Worm (Caenorhabditis elegans) whole organism, L2 larva: ENCODE measurements around the gene F19B10.10.

Experiments
- C34F6.9 ChIP-seq: fragments of 150-350 bp; optimal IDR thresholded peaks from 2 replicates; lab custom pipeline; 2014; ENCODE audit warnings: missing biosample characterization, missing genetic modification characterization
- R02D3.7 ChIP-seq: fragments of 150-350 bp; optimal IDR thresholded peaks from 2 replicates; lab custom pipeline; 2014; ENCODE audit warnings: missing biosample characterization, missing genetic modification characterization
- Y55F3AM.14 ChIP-seq: fragments of 200-800 bp; sonication (Bioruptor generic); optimal IDR thresholded peaks from 2 replicates; lab custom pipeline; 2018; ENCODE audit warnings: mild to moderate bottlenecking, missing genetic modification characterization, missing compliant biosample characterization
- ZK546.5 ChIP-seq: sonication (generic microtip); optimal IDR thresholded peaks from 2 replicates; lab custom pipeline; 2017; ENCODE audit warnings: missing biosample characterization, missing genetic modification characterization
- aly-2 ChIP-seq: fragments of 150-350 bp; optimal IDR thresholded peaks from 2 replicates; lab custom pipeline; 2014; ENCODE audit warnings: missing biosample characterization, missing genetic modification characterization
- ceh-82 ChIP-seq: fragments of 150-350 bp; optimal IDR thresholded peaks from 2 replicates; lab custom pipeline; 2014; ENCODE audit warnings: missing biosample characterization, missing genetic modification characterization
- crh-2 ChIP-seq: sonication (generic microtip); optimal IDR thresholded peaks from 2 replicates; lab custom pipeline; 2017; ENCODE audit warnings: missing biosample characterization, missing genetic modification characterization
- dmd-4 ChIP-seq: sonication (generic microtip); optimal IDR thresholded peaks from 2 replicates; lab custom pipeline; 2017; ENCODE audit warnings: missing biosample characterization, missing genetic modification characterization
- egl-27 ChIP-seq: sonication (generic microtip); optimal IDR thresholded peaks from 3 replicates; lab custom pipeline; 2017; ENCODE audit warnings: missing biosample characterization, missing genetic modification reagents, missing genetic modification characterization
- elt-1 ChIP-seq: fragments of 150-350 bp; optimal IDR thresholded peaks from 2 replicates; lab custom pipeline; 2014; ENCODE audit warnings: missing biosample characterization, missing genetic modification characterization
- elt-3 ChIP-seq: sonication (generic microtip); optimal IDR thresholded peaks from 2 replicates; lab custom pipeline; 2017; ENCODE audit warnings: missing biosample characterization, missing genetic modification characterization
- fos-1 ChIP-seq: fragments of 150-350 bp; optimal IDR thresholded peaks from 2 replicates; lab custom pipeline; 2014; ENCODE audit warnings: missing biosample characterization, missing genetic modification characterization
- gmeb-1 ChIP-seq: fragments of 150-350 bp; optimal IDR thresholded peaks from 2 replicates; lab custom pipeline; 2014; ENCODE audit warnings: missing biosample characterization, missing genetic modification characterization
- lin-11 ChIP-seq: fragments of 150-350 bp; sonication (generic microtip); optimal IDR thresholded peaks from 2 replicates; lab custom pipeline; 2014; ENCODE audit warnings: missing biosample characterization, missing genetic modification characterization, inconsistent platforms, mixed read lengths
- lin-13 ChIP-seq: fragments of 150-350 bp; optimal IDR thresholded peaks from 2 replicates; lab custom pipeline; 2014; ENCODE audit warnings: missing biosample characterization, missing genetic modification reagents, missing genetic modification characterization
- lin-39 ChIP-seq: fragments of 150-350 bp; optimal IDR thresholded peaks from 2 replicates; lab custom pipeline; 2014; ENCODE audit warnings: missing biosample characterization, missing genetic modification reagents, missing genetic modification characterization
- lsy-2 ChIP-seq, 2 experiments: fragments of 150-350 bp in 1 of 2; sonication (generic microtip) in 1 of 2; optimal IDR thresholded peaks; 2 replicates each; lab custom pipeline; 2014 to 2017; ENCODE audit warnings: missing biosample characterization in 2 of 2, missing genetic modification characterization in 2 of 2
- mab-5 ChIP-seq: fragments of 150-350 bp; optimal IDR thresholded peaks from 2 replicates; lab custom pipeline; 2014; ENCODE audit warnings: missing biosample characterization, missing genetic modification characterization
- mbf-1 ChIP-seq: sonication (generic microtip); optimal IDR thresholded peaks from 2 replicates; lab custom pipeline; 2017; ENCODE audit warnings: missing biosample characterization, missing genetic modification characterization
- mdl-1 ChIP-seq, 2 experiments: fragments of 150-350 bp in 1 of 2; sonication (generic microtip) in 1 of 2; optimal IDR thresholded peaks; 2 replicates each; lab custom pipeline; 2017; ENCODE audit warnings: missing biosample characterization in 2 of 2, missing genetic modification characterization in 2 of 2
- nhr-10 ChIP-seq: sonication (generic microtip); optimal IDR thresholded peaks from 2 replicates; lab custom pipeline; 2017; ENCODE audit warnings: missing biosample characterization, missing genetic modification characterization
- nhr-11 ChIP-seq: fragments of 150-350 bp; optimal IDR thresholded peaks from 2 replicates; lab custom pipeline; 2014; ENCODE audit warnings: missing biosample characterization, missing genetic modification characterization
- nhr-12 ChIP-seq: fragments of 150-350 bp; optimal IDR thresholded peaks from 2 replicates; lab custom pipeline; 2014; ENCODE audit warnings: missing biosample characterization, missing genetic modification characterization
- nhr-129 ChIP-seq: fragments of 150-350 bp; optimal IDR thresholded peaks from 2 replicates; lab custom pipeline; 2014; ENCODE audit warnings: missing biosample characterization, missing genetic modification characterization
- nhr-21 ChIP-seq: fragments of 150-350 bp; optimal IDR thresholded peaks from 2 replicates; lab custom pipeline; 2014; ENCODE audit warnings: missing biosample characterization, missing genetic modification characterization
- nhr-23 ChIP-seq: fragments of 150-350 bp; optimal IDR thresholded peaks from 2 replicates; lab custom pipeline; 2014; ENCODE audit warnings: missing biosample characterization, missing genetic modification reagents, missing genetic modification characterization
- nhr-237 ChIP-seq: fragments of 150-350 bp; optimal IDR thresholded peaks from 2 replicates; lab custom pipeline; 2014; ENCODE audit warnings: missing biosample characterization, missing genetic modification characterization
- nhr-6 ChIP-seq: fragments of 150-350 bp; optimal IDR thresholded peaks from 2 replicates; lab custom pipeline; 2014; ENCODE audit warnings: missing biosample characterization, missing genetic modification characterization
- peb-1 ChIP-seq: fragments of 150-350 bp; optimal IDR thresholded peaks from 2 replicates; lab custom pipeline; 2014; ENCODE audit warnings: missing biosample characterization, missing genetic modification characterization
- sem-4 ChIP-seq: fragments of 150-350 bp; optimal IDR thresholded peaks from 2 replicates; lab custom pipeline; 2014; ENCODE audit warnings: missing biosample characterization, missing genetic modification reagents, missing genetic modification characterization
- skn-1 ChIP-seq: sonication (generic microtip); optimal IDR thresholded peaks from 2 replicates; lab custom pipeline; 2017; ENCODE audit warnings: missing biosample characterization, missing genetic modification characterization
- sma-3 ChIP-seq: sonication (generic microtip); optimal IDR thresholded peaks from 2 replicates; lab custom pipeline; 2016; ENCODE audit warnings: missing genetic modification reagents, missing genetic modification characterization, missing compliant biosample characterization
- sma-9 ChIP-seq, 2 experiments: fragments of 150-350 bp in 1 of 2; sonication (generic microtip) in 1 of 2; optimal IDR thresholded peaks; 2 replicates each; lab custom pipeline; 2014 to 2016; ENCODE audit warnings: missing genetic modification characterization in 2 of 2, mild to moderate bottlenecking in 1 of 2, missing biosample characterization in 1 of 2, missing compliant biosample characterization in 1 of 2, missing genetic modification reagents in 1 of 2, moderate library complexity in 1 of 2
- snpc-4 ChIP-seq: fragments of 150-350 bp; optimal IDR thresholded peaks from 2 replicates; lab custom pipeline; 2014; ENCODE audit warnings: missing biosample characterization, missing genetic modification characterization
- unc-39 ChIP-seq: fragments of 150-350 bp; optimal IDR thresholded peaks from 2 replicates; lab custom pipeline; 2014; ENCODE audit warnings: missing biosample characterization, missing genetic modification characterization
- unc-55 ChIP-seq: fragments of 150-350 bp; sonication (generic microtip); optimal IDR thresholded peaks from 3 replicates; lab custom pipeline; 2014; ENCODE audit warnings: missing biosample characterization, missing genetic modification reagents, missing genetic modification characterization
- unc-62 ChIP-seq: fragments of 150-350 bp; optimal IDR thresholded peaks from 2 replicates; lab custom pipeline; 2014; ENCODE audit warnings: missing biosample characterization, missing genetic modification reagents, missing genetic modification characterization
- zag-1 ChIP-seq: fragments of 150-350 bp; optimal IDR thresholded peaks from 2 replicates; lab custom pipeline; 2014; ENCODE audit warnings: missing biosample characterization, missing genetic modification characterization

The F19B10.10 gene

ce11 chrII:3688333-3688732 lies 7.1 kb upstream of the F19B10.10 start, which contains the start of gene ifas-1:
Gene ifas-1 (minus strand): TSS chrII:3688719.
- TF ChIP-seq peb-1 (tag; lab: Kevin White, UChicago) (no peak), unc-39 (tag; lab: Kevin White, UChicago) (no peak), egl-27 (no peak), ceh-82 (tag; lab: Kevin White, UChicago) (no peak), lin-39 (no peak), skn-1 (tag; lab: Kevin White, UChicago) (no peak), lin-11 (tag; lab: Kevin White, UChicago) (no peak), lin-13 (GFP tag; lab: Kevin White, UChicago) (no peak), ZK546.5 (tag; lab: Kevin White, UChicago) (no peak), zag-1 (tag; lab: Kevin White, UChicago) (no peak), sem-4 (tag; lab: Kevin White, UChicago) (no peak), nhr-11 (no peak), aly-2 (tag; lab: Kevin White, UChicago) (no peak), nhr-23 (tag; lab: Kevin White, UChicago) (no peak), nhr-21 (tag; lab: Kevin White, UChicago) (no peak), snpc-4 (tag; lab: Kevin White, UChicago) (no peak)

DNA sequence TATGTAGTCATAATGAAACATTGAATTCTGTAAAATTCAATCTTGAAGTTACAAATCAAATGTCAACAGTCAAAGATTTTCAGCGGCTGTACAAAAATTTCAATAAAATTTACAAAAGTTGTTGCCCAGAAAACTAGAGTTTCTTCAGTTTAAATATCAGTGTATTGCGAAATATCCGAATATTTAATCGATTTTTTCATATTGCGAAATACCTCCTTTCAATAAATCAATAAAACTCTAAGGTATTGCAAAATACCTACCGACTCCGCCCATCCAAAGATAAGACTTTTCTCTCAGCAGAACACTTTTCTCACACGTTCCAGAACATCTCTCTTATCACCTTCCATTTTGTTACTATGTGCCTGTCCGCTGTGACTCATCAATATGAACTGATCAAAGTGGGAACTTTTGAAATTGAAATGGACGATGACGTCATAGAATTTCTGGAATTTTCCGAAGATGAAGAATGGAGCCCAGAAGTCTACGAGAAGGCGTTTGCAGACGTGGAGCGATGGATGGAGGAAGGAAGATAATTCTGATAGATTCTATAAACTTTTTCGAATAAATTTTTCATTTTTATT lies 3.4 kb upstream of the F19B10.10 start:
- TF ChIP-seq nhr-12 (tag; lab: Kevin White, UChicago) (no peak), mab-5 (tag; lab: Kevin White, UChicago) (no peak), dmd-4 (tag; lab: Kevin White, UChicago) (no peak), unc-55 (GFP tag; lab: Kevin White, UChicago) (peak; percentile 37), lin-11 (tag; lab: Kevin White, UChicago) (no peak), Y55F3AM.14 (GFP tag; lab: Kevin White, UChicago) (no peak), snpc-4 (tag; lab: Kevin White, UChicago) (no peak), nhr-10 (tag; lab: Kevin White, UChicago) (no peak), egl-27 (no peak), R02D3.7 (tag; lab: Kevin White, UChicago) (no peak), unc-62 (no peak), fos-1 (tag; lab: Kevin White, UChicago) (peak; percentile 44)
- TF ChIP-seq, all 48 proteins: peak for 2

ce11 chrII:3682770-3683234 lies 1.6 kb upstream of the F19B10.10 start, which contains the start of gene F19B10.1:
Gene F19B10.1 (plus strand): TSS chrII:3683184.
- TF ChIP-seq fos-1 (tag; lab: Kevin White, UChicago) (peak; percentile 78), mbf-1 (tag; lab: Kevin White, UChicago) (no peak), unc-39 (tag; lab: Kevin White, UChicago) (no peak), R02D3.7 (tag; lab: Kevin White, UChicago) (no peak), unc-55 (GFP tag; lab: Kevin White, UChicago) (peak; percentile 66), nhr-21 (tag; lab: Kevin White, UChicago) (peak; percentile 61), zag-1 (tag; lab: Kevin White, UChicago) (no peak), nhr-11 (no peak), mab-5 (tag; lab: Kevin White, UChicago) (peak; percentile 75), ZK546.5 (tag; lab: Kevin White, UChicago) (no peak), crh-2 (peak; percentile 72), lin-39 (no peak), aly-2 (tag; lab: Kevin White, UChicago) (no peak), elt-3 (tag; lab: Kevin White, UChicago) (no peak), snpc-4 (tag; lab: Kevin White, UChicago) (peak; percentile 43), lin-13 (GFP tag; lab: Kevin White, UChicago) (peak; percentile 78), C34F6.9 (tag; lab: Kevin White, UChicago) (peak; percentile 89), dmd-4 (tag; lab: Kevin White, UChicago) (no peak), nhr-237 (tag; lab: Kevin White, UChicago) (no peak), mdl-1 (tag; optimal IDR thresholded peaks at IDR 0.05; lab: Kevin White, UChicago) (peak in 1 of 2 experiments; percentile 55), nhr-6 (no peak), sma-9 (GFP tag; optimal IDR thresholded peaks at IDR 0.05; lab: Kevin White, UChicago) (peak; percentile 80), sma-9 (tag; optimal IDR thresholded peaks at IDR 0.05; lab: Kevin White, UChicago) (no peak), nhr-129 (tag; lab: Kevin White, UChicago) (peak; percentile 62), lsy-2 (tag; optimal IDR thresholded peaks at IDR 0.05; lab: Kevin White, UChicago) (peak; percentile 42 to 88), elt-1 (no peak), gmeb-1 (tag; lab: Kevin White, UChicago) (peak; percentile 91), sma-3 (peak; percentile 72), lin-11 (tag; lab: Kevin White, UChicago) (no peak), sem-4 (tag; lab: Kevin White, UChicago) (peak; percentile 57), nhr-23 (tag; lab: Kevin White, UChicago) (no peak)
